Worm (Caenorhabditis elegans): ENCODE results near the gene K08B12.1.

DNA sequence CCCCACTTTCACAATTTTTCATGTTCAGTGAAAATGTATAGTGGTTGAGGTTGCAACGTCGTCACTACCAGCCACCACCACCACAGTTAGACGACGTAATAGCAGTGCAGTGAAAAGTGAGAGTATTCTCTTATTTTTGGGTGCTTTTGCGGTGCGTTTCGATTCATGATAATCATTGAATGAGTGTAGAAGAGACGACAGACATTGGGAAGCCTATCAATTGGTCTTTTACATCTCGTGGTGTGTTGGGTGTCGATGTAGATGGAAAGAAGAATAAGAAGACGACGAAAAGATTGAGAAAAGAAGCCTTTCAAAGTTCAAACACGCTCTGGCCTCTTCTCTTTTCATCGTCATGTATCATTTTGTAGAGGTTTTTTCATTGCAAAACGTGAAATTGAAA is 19.3 kb upstream of the K08B12.1 start:
- TF ChIP-seq lin-35 (GFP tag; optimal IDR thresholded peaks at IDR 0.05): no peak
- TF ChIP-seq aptf-2 (GFP tag; conservative IDR thresholded peaks at IDR 0.05): no peak
- TF ChIP-seq nfya-1 (tag; optimal IDR thresholded peaks at IDR 0.05; ENCODE audit: borderline replicate concordance, insufficient read depth): no peak
- no peak for TF ChIP-seq F22D6.2 (tag; optimal IDR thresholded peaks at IDR 0.05)
- TF ChIP-seq pha-4 (tag; optimal IDR thresholded peaks at IDR 0.05): no peak
- TF ChIP-seq nhr-120 (GFP tag; IDR thresholded peaks at IDR 0.05): no peak
- no peak for TF ChIP-seq sea-2 (GFP tag; IDR thresholded peaks at IDR 0.05)
- TF ChIP-seq repo-1 (tag; optimal IDR thresholded peaks at IDR 0.05): no peak
- no peak for TF ChIP-seq cebp-2 (GFP tag; IDR thresholded peaks at IDR 0.05)
- TF ChIP-seq ZK185.1 (tag; optimal IDR thresholded peaks at IDR 0.05; ENCODE audit: poor library complexity, severe bottlenecking): no peak
